Worm (Caenorhabditis elegans) whole organism, young adult: ENCODE measurements around the gene Y54G11A.1.

Experiments used
- B0019.2 ChIP-seq: fragments of 200-800 bp; sonication (Bioruptor generic); conservative IDR thresholded peaks from 2 replicates; pipeline ENCODE4 v1.3.6; 2022; ENCODE audit warnings: missing genetic modification reagents, missing genetic modification characterization, missing compliant biosample characterization
- B0035.1 ChIP-seq: sonication (generic microtip); optimal IDR thresholded peaks from 2 replicates; lab custom pipeline; 2016; ENCODE audit warnings: missing genetic modification characterization, mild to moderate bottlenecking, missing compliant biosample characterization, missing genotype, missing genetic modification reagents
- C17E4.6 ChIP-seq: fragments of 200-800 bp; sonication (Bioruptor generic); IDR thresholded peaks from 2 replicates; pipeline ENCODE4 v1.3.6; 2022; ENCODE audit warnings: missing genetic modification reagents, missing genetic modification characterization, missing compliant biosample characterization
- F23B12.7 ChIP-seq: sonication (generic microtip); optimal IDR thresholded peaks from 2 replicates; lab custom pipeline; 2017; ENCODE audit warnings: missing genetic modification characterization, mild to moderate bottlenecking, missing compliant biosample characterization, antibody characterized with exemption, moderate library complexity; ENCODE audit not compliant: insufficient read depth
- F33H1.4 ChIP-seq: fragments of 200-800 bp; sonication (Bioruptor generic); IDR thresholded peaks from 2 replicates; pipeline ENCODE4 v1.3.6; 2022; ENCODE audit warnings: missing genetic modification reagents, missing genetic modification characterization, missing compliant biosample characterization
- F49E8.2 ChIP-seq: sonication (generic microtip); optimal IDR thresholded peaks from 3 replicates; lab custom pipeline; 2017; ENCODE audit warnings: missing genetic modification characterization, mild to moderate bottlenecking, missing compliant biosample characterization, antibody characterized with exemption, moderate library complexity; ENCODE audit not compliant: insufficient read depth
- F57A8.1 ChIP-seq: fragments of 200-800 bp; sonication (Bioruptor generic); optimal IDR thresholded peaks from 2 replicates; lab custom pipeline; 2018; ENCODE audit warnings: mild to moderate bottlenecking, missing genetic modification characterization, moderate library complexity, missing compliant biosample characterization
- F57C9.4 ChIP-seq: sonication (generic microtip); optimal IDR thresholded peaks from 2 replicates; lab custom pipeline; 2017; ENCODE audit warnings: mild to moderate bottlenecking, missing genetic modification characterization, missing compliant biosample characterization
- K11D2.4 ChIP-seq: fragments of 200-800 bp; sonication (Bioruptor generic); IDR thresholded peaks from 2 replicates; pipeline ENCODE4 v1.3.6; 2022; ENCODE audit warnings: missing genetic modification reagents, missing genetic modification characterization, missing compliant biosample characterization
- akir-1 ChIP-seq: fragments of 200-800 bp; sonication (Bioruptor generic); optimal IDR thresholded peaks from 2 replicates; lab custom pipeline; 2018; ENCODE audit warnings: mild to moderate bottlenecking, missing genetic modification characterization, moderate library complexity, missing compliant biosample characterization
- atf-7 ChIP-seq: sonication (generic microtip); optimal IDR thresholded peaks from 2 replicates; lab custom pipeline; 2017; ENCODE audit warnings: mild to moderate bottlenecking, missing genetic modification characterization, missing compliant biosample characterization
- attf-5 ChIP-seq: fragments of 200-800 bp; sonication (Bioruptor generic); optimal IDR thresholded peaks from 2 replicates; lab custom pipeline; 2018; ENCODE audit warnings: mild to moderate bottlenecking, missing genetic modification characterization, missing compliant biosample characterization
- bed-2 ChIP-seq: fragments of 200-800 bp; sonication (Bioruptor generic); IDR thresholded peaks from 2 replicates; pipeline ENCODE4 v1.3.6; 2022; ENCODE audit warnings: missing genetic modification reagents, missing genetic modification characterization, missing compliant biosample characterization
- ccch-3 ChIP-seq: fragments of 200-800 bp; sonication (Bioruptor generic); optimal IDR thresholded peaks from 2 replicates; lab custom pipeline; 2018; ENCODE audit warnings: mild to moderate bottlenecking, missing genetic modification characterization, missing compliant biosample characterization
- ceh-100 ChIP-seq: fragments of 200-800 bp; sonication (Bioruptor generic); IDR thresholded peaks from 2 replicates; pipeline ENCODE4 v1.3.6; 2022; ENCODE audit warnings: missing genetic modification reagents, missing genetic modification characterization, missing compliant biosample characterization
- ceh-40 ChIP-seq: fragments of 200-800 bp; sonication (Bioruptor generic); IDR thresholded peaks from 2 replicates; pipeline ENCODE4 v1.3.6; 2022; ENCODE audit warnings: missing genetic modification characterization, missing compliant biosample characterization
- ceh-58 ChIP-seq: fragments of 200-800 bp; sonication (Bioruptor generic); IDR thresholded peaks from 2 replicates; pipeline ENCODE4 v1.3.6; 2022; ENCODE audit warnings: missing genetic modification characterization, missing compliant biosample characterization
- dox-1 ChIP-seq: fragments of 200-800 bp; sonication (Bioruptor generic); IDR thresholded peaks from 2 replicates; pipeline ENCODE4 v1.3.6; 2022; ENCODE audit warnings: missing genetic modification reagents, missing genetic modification characterization, missing compliant biosample characterization
- dpff-1 ChIP-seq: sonication (generic microtip); optimal IDR thresholded peaks from 2 replicates; lab custom pipeline; 2017; ENCODE audit warnings: mild to moderate bottlenecking, missing genetic modification characterization, missing compliant biosample characterization
- dpl-1 ChIP-seq: fragments of 150-350 bp; optimal IDR thresholded peaks from 2 replicates; lab custom pipeline; 2014; ENCODE audit warnings: missing biosample characterization, missing genetic modification reagents, missing genetic modification characterization
- ets-4 ChIP-seq: fragments of 200-800 bp; sonication (Bioruptor generic); optimal IDR thresholded peaks from 2 replicates; lab custom pipeline; 2018; ENCODE audit warnings: mild to moderate bottlenecking, missing genetic modification characterization, missing compliant biosample characterization
- fkh-3 ChIP-seq: sonication (generic microtip); optimal IDR thresholded peaks from 2 replicates; lab custom pipeline; 2016; ENCODE audit warnings: mild to moderate bottlenecking, missing genetic modification characterization, missing compliant biosample characterization
- gei-17 ChIP-seq: fragments of 200-800 bp; sonication (Bioruptor generic); optimal IDR thresholded peaks from 2 replicates; lab custom pipeline; 2018; ENCODE audit warnings: mild to moderate bottlenecking, missing genetic modification characterization, missing compliant biosample characterization
- hlh-26 ChIP-seq: fragments of 200-800 bp; sonication (Bioruptor generic); conservative IDR thresholded peaks from 2 replicates; pipeline ENCODE4 v1.3.6; 2022; ENCODE audit warnings: missing genetic modification reagents, missing genetic modification characterization, missing compliant biosample characterization
- hrde-1 ChIP-seq: sonication (generic microtip); optimal IDR thresholded peaks from 2 replicates; lab custom pipeline; 2016; ENCODE audit warnings: missing genetic modification characterization, mild to moderate bottlenecking, missing compliant biosample characterization, moderate library complexity, missing genotype, missing genetic modification reagents, borderline replicate concordance
- lag-1 ChIP-seq: fragments of 200-800 bp; sonication (Bioruptor generic); IDR thresholded peaks from 2 replicates; pipeline ENCODE4 v1.3.6; 2022; ENCODE audit warnings: missing genetic modification reagents, missing genetic modification characterization, missing compliant biosample characterization
- lin-54 ChIP-seq: fragments of 200-800 bp; sonication (Bioruptor generic); optimal IDR thresholded peaks from 2 replicates; lab custom pipeline; 2018; ENCODE audit warnings: mild to moderate bottlenecking, missing genetic modification characterization, missing compliant biosample characterization
- madf-3 ChIP-seq: fragments of 200-800 bp; sonication (Bioruptor generic); IDR thresholded peaks from 2 replicates; pipeline ENCODE4 v1.3.6; 2022; ENCODE audit warnings: missing genetic modification reagents, missing genetic modification characterization, missing compliant biosample characterization
- madf-6 ChIP-seq: fragments of 200-800 bp; sonication (Bioruptor generic); IDR thresholded peaks from 2 replicates; pipeline ENCODE4 v1.3.6; 2022; ENCODE audit warnings: missing genetic modification reagents, missing genetic modification characterization, missing compliant biosample characterization
- mel-28 ChIP-seq: sonication (generic microtip); optimal IDR thresholded peaks from 2 replicates; lab custom pipeline; 2016; ENCODE audit warnings: borderline replicate concordance, mild to moderate bottlenecking, missing genetic modification characterization, missing compliant biosample characterization
- mxl-1 ChIP-seq: sonication (generic microtip); optimal IDR thresholded peaks from 2 replicates; lab custom pipeline; 2016; ENCODE audit warnings: missing genetic modification characterization, missing compliant biosample characterization
- nfya-2 ChIP-seq: fragments of 200-800 bp; sonication (Bioruptor generic); IDR thresholded peaks from 2 replicates; pipeline ENCODE4 v1.3.6; 2022; ENCODE audit warnings: missing genetic modification reagents, missing genetic modification characterization, missing compliant biosample characterization
- nfyb-1 ChIP-seq: fragments of 200-800 bp; sonication (Bioruptor generic); IDR thresholded peaks from 2 replicates; pipeline ENCODE4 v1.3.6; 2022; ENCODE audit warnings: missing genetic modification reagents, missing genetic modification characterization, missing compliant biosample characterization
- nhr-120 ChIP-seq: fragments of 200-800 bp; sonication (Bioruptor generic); IDR thresholded peaks from 2 replicates; pipeline ENCODE4 v1.3.6; 2022; ENCODE audit warnings: missing genetic modification characterization, missing compliant biosample characterization
- rpc-1 ChIP-seq, 2 experiments: fragments of 150-350 bp in 1 of 2; sonication (generic microtip) in 1 of 2; optimal IDR thresholded peaks; 2 replicates each; lab custom pipeline; 2014 to 2018; ENCODE audit warnings: missing biosample characterization in 1 of 2, missing genetic modification characterization in 1 of 2, missing genetic modification reagents in 1 of 2, missing genotype in 1 of 2
- sdz-38 ChIP-seq: sonication (generic microtip); optimal IDR thresholded peaks from 2 replicates; lab custom pipeline; 2016; ENCODE audit warnings: missing genotype, missing genetic modification characterization, missing compliant biosample characterization
- snpc-1.1 ChIP-seq: sonication (generic microtip); optimal IDR thresholded peaks from 2 replicates; lab custom pipeline; 2017; ENCODE audit warnings: missing genetic modification characterization, mild to moderate bottlenecking, missing compliant biosample characterization, antibody characterized with exemption, moderate library complexity, missing genotype, missing genetic modification reagents; ENCODE audit not compliant: insufficient read depth
- snpc-3.4 ChIP-seq: sonication (generic microtip); optimal IDR thresholded peaks from 2 replicates; lab custom pipeline; 2017; ENCODE audit warnings: missing genetic modification characterization, mild to moderate bottlenecking, missing compliant biosample characterization, antibody characterized with exemption, moderate library complexity, missing genotype, missing genetic modification reagents
- snpc-4 ChIP-seq, 5 experiments: fragments of 150-350 bp in 1 of 5; sonication (generic microtip) in 4 of 5; optimal IDR thresholded peaks; 2 replicates each; lab custom pipeline; 2014 to 2018; ENCODE audit warnings: missing genetic modification characterization in 5 of 5, missing biosample characterization in 3 of 5, antibody characterized with exemption in 2 of 5, mild to moderate bottlenecking in 2 of 5, missing compliant biosample characterization in 2 of 5, missing genotype in 2 of 5, moderate library complexity in 2 of 5, missing genetic modification reagents in 1 of 5
- sptf-2 ChIP-seq: fragments of 200-800 bp; sonication (Bioruptor generic); optimal IDR thresholded peaks from 2 replicates; lab custom pipeline; 2018; ENCODE audit warnings: mild to moderate bottlenecking, missing genetic modification characterization, missing compliant biosample characterization
- unc-130 ChIP-seq: sonication (generic microtip); optimal IDR thresholded peaks from 2 replicates; lab custom pipeline; 2016; ENCODE audit warnings: missing genetic modification reagents, missing genetic modification characterization, missing compliant biosample characterization
- unc-62 ChIP-seq: fragments of 150-350 bp; optimal IDR thresholded peaks from 2 replicates; lab custom pipeline; 2014; ENCODE audit warnings: missing biosample characterization, missing genetic modification reagents, missing genetic modification characterization
- zfh-2 ChIP-seq: fragments of 200-800 bp; sonication (Bioruptor generic); conservative IDR thresholded peaks from 2 replicates; pipeline ENCODE4 v1.3.6; 2022; ENCODE audit warnings: missing genetic modification reagents, missing genetic modification characterization, missing compliant biosample characterization
- ztf-25 ChIP-seq: fragments of 200-800 bp; sonication (Bioruptor generic); IDR thresholded peaks from 2 replicates; pipeline ENCODE4 v1.3.6; 2022; ENCODE audit warnings: missing genetic modification reagents, missing genetic modification characterization, missing compliant biosample characterization
- ztf-3 ChIP-seq: fragments of 200-800 bp; sonication (Bioruptor generic); optimal IDR thresholded peaks from 2 replicates; lab custom pipeline; 2018; ENCODE audit warnings: mild to moderate bottlenecking, missing genetic modification characterization, missing compliant biosample characterization
- ztf-6 ChIP-seq: fragments of 200-800 bp; sonication (Bioruptor generic); IDR thresholded peaks from 2 replicates; pipeline ENCODE4 v1.3.6; 2022; ENCODE audit warnings: missing genetic modification reagents, missing genetic modification characterization, missing compliant biosample characterization

The Y54G11A.1 gene

DNA sequence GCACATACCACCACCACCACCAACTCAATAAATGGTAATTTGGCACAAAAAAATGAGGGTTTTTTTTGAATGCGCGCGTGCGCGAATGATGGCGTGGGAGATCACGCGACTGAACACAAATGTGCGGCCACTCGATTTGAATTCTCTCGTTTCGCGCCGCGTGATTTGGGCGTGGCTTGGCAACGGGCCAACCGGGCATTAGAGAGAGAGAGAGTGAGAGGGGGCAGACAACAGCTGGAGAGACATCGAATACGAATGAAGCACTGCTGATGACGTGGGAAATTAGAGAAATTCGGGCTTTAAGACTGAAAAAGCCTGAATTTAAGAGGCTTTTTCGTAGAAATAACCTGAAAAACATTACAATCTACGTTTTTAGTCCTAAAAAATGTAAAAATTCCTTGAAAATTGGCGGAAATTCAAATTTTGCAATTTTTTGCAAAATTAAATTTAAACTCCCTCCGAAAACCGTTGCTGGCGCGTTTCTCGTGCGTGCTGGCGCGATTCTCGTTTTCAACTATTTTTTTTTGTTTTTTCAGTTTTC is 17.5 kb downstream of the Y54G11A.1 start (continued):
- TF ChIP-seq snpc-4 (GFP tag; optimal IDR thresholded peaks at IDR 0.05; lab: Kevin White, UChicago) (peak; percentile 7), snpc-4 (tag; optimal IDR thresholded peaks at IDR 0.05; lab: Kevin White, UChicago) (peak in 3 of 4 experiments; percentile 55 to 86 (median 79)), ztf-6 (GFP tag; lab: Robert Waterston, UW) (peak; percentile 10; the same call in 1 of the 2 replicates), fkh-3 (peak; percentile 56), snpc-3.4 (tag; lab: Kevin White, UChicago) (peak; percentile 5), hlh-26 (GFP tag; lab: Robert Waterston, UW) (no peak), C17E4.6 (peak; percentile 80), sptf-2 (no peak), sdz-38 (tag; lab: Kevin White, UChicago) (no peak), ceh-58 (GFP tag; lab: Robert Waterston, UW) (peak; percentile 76; the same call in 1 of the 2 replicates), mel-28 (tag; lab: Kevin White, UChicago) (peak; percentile 84), bed-2 (GFP tag; lab: Robert Waterston, UW) (peak; percentile 71), nhr-120 (GFP tag; lab: Robert Waterston, UW) (no peak), hrde-1 (tag; lab: Kevin White, UChicago) (peak; percentile 81), unc-62 (GFP tag; lab: Kevin White, UChicago) (no peak), snpc-1.1 (no peak), F49E8.2 (tag; lab: Kevin White, UChicago) (peak; percentile 35), madf-3 (GFP tag; lab: Robert Waterston, UW) (peak; percentile 94), gei-17 (peak; percentile 71), F57A8.1 (GFP tag; lab: Kevin White, UChicago) (no peak), akir-1 (GFP tag; lab: Kevin White, UChicago) (no peak), ztf-25 (GFP tag; lab: Robert Waterston, UW) (0 out of 2 replicates have a peak, but pooled peaks have one; percentile 63), unc-130 (GFP tag; lab: Kevin White, UChicago) (peak; percentile 79), dox-1 (peak; percentile 96), dpl-1 (GFP tag; lab: Kevin White, UChicago) (peak; percentile 92), zfh-2 (peak; percentile 98), F57C9.4 (tag; lab: Kevin White, UChicago) (peak; percentile 85), atf-7 (peak; percentile 96), K11D2.4 (GFP tag; lab: Robert Waterston, UW) (peak; percentile 93), mxl-1 (tag; lab: Kevin White, UChicago) (peak; percentile 71), madf-6 (GFP tag; lab: Robert Waterston, UW) (peak; percentile 90), B0019.2 (peak; percentile 68), ets-4 (GFP tag; lab: Kevin White, UChicago) (peak; percentile 97), ceh-100 (peak; percentile 78), F33H1.4 (peak; percentile 57), lin-54 (GFP tag; lab: Kevin White, UChicago) (peak; percentile 98), dpff-1 (peak; percentile 69), lag-1 (GFP tag; lab: Robert Waterston, UW) (no peak), nfya-2 (0 out of 2 replicates have a peak, but pooled peaks have one; percentile 69), ceh-40 (peak; percentile 52; the same call in 1 of the 2 replicates), ccch-3 (no peak), rpc-1 (optimal IDR thresholded peaks at IDR 0.05; lab: Kevin White, UChicago) (no peak), rpc-1 (tag; optimal IDR thresholded peaks at IDR 0.05; lab: Kevin White, UChicago) (no peak), attf-5 (GFP tag; lab: Kevin White, UChicago) (peak; percentile 96), F23B12.7 (tag; lab: Kevin White, UChicago) (no peak), ztf-3 (GFP tag; lab: Kevin White, UChicago) (peak; percentile 91), B0035.1 (peak; percentile 85), nfyb-1 (GFP tag; lab: Robert Waterston, UW) (peak; percentile 96)
